Fruit fly (Drosophila melanogaster): ENCODE data around the gene CG17919.

CG17919 gene

dm6 chr3R:6368550-6369238, 24.9 kb downstream of the CG17919 start, which contains the start of gene CG10286 (continued):
- TF ChIP-seq Eip74EF (GFP tag; optimal IDR thresholded peaks at IDR 0.05) (no peak), sens (GFP tag) (peak; percentile 73), Rx (GFP tag; IDR thresholded peaks at IDR 0.05) (peak; percentile 31; the same call in 1 of the 2 replicates), CG18262 (tag; optimal IDR thresholded peaks at IDR 0.05) (peak; percentile 67), Oaz (GFP tag; IDR thresholded peaks at IDR 0.05) (peak; percentile 34; the same call in 1 of the 2 replicates), esg (GFP tag; conservative IDR thresholded peaks at IDR 0.05) (no peak), repo (GFP tag; optimal IDR thresholded peaks at IDR 0.05) (peak; percentile 26), bbx (GFP tag; IDR thresholded peaks at IDR 0.05; ENCODE audit: partially characterized antibody) (peak; percentile 87), HLH4C (GFP tag; IDR thresholded peaks at IDR 0.05; ENCODE audit: partially characterized antibody) (peak; percentile 70), so (GFP tag; IDR thresholded peaks at IDR 0.05) (0 out of 3 replicates have a peak, but pooled peaks have one; percentile 13), Poxn (GFP tag; IDR thresholded peaks at IDR 0.05) (no peak), her (GFP tag; optimal IDR thresholded peaks at IDR 0.05) (no peak), CG8388 (GFP tag; optimal IDR thresholded peaks at IDR 0.05) (peak; percentile 34), HHEX (GFP tag; optimal IDR thresholded peaks at IDR 0.05) (peak; percentile 9), CG12299 (tag; optimal IDR thresholded peaks at IDR 0.05) (peak; percentile 46), pho (GFP tag; optimal IDR thresholded peaks at IDR 0.05) (no peak), Bdp1 (GFP tag; optimal IDR thresholded peaks at IDR 0.05) (no peak), HLH3B (GFP tag; IDR thresholded peaks at IDR 0.05) (peak; percentile 17; the same call in 1 of the 2 replicates), ham (GFP tag; IDR thresholded peaks at IDR 0.05) (no peak), CHES-1-like (GFP tag; optimal IDR thresholded peaks at IDR 0.05) (peak; percentile 29), CG1233 (GFP tag; optimal IDR thresholded peaks at IDR 0.05) (peak; percentile 0), tgo (GFP tag; IDR thresholded peaks at IDR 0.05) (no peak; the same call in 1 of the 3 replicates), CG15514 (GFP tag; optimal IDR thresholded peaks at IDR 0.05) (peak; percentile 57), nerfin-2 (GFP tag; IDR thresholded peaks at IDR 0.05; ENCODE audit: partially characterized antibody) (peak; percentile 54; the same call in 1 of the 2 replicates), nau (GFP tag; optimal IDR thresholded peaks at IDR 0.05) (no peak), bsh (GFP tag; optimal IDR thresholded peaks at IDR 0.05) (peak in 1 of 2 experiments; percentile 24), ftz-f1 (GFP tag; optimal IDR thresholded peaks at IDR 0.05) (no peak), Dll (GFP tag; IDR thresholded peaks at IDR 0.05; ENCODE audit: partially characterized antibody) (peak; percentile 62; the same call in 3 of the 4 replicates), CG3847 (GFP tag; IDR thresholded peaks at IDR 0.05) (peak; percentile 29; the same call in 1 of the 2 replicates), bcd (GFP tag; optimal IDR thresholded peaks at IDR 0.05) (peak; percentile 19), CG15601 (tag; optimal IDR thresholded peaks at IDR 0.05) (peak; percentile 40), BtbVII (GFP tag; optimal IDR thresholded peaks at IDR 0.05) (no peak), phol (tag; optimal IDR thresholded peaks at IDR 0.05) (peak; percentile 30), YL-1 (GFP tag; optimal IDR thresholded peaks at IDR 0.05) (peak; percentile 70), CG14860 (GFP tag; IDR thresholded peaks at IDR 0.05; ENCODE audit: partially characterized antibody) (0 out of 3 replicates have a peak, but pooled peaks have one; percentile 54), Spps (tag; optimal IDR thresholded peaks at IDR 0.05) (peak; percentile 29), dysf (GFP tag; IDR thresholded peaks at IDR 0.05) (peak; percentile 20; the same call in 2 of the 3 replicates), vnd (GFP tag; IDR thresholded peaks at IDR 0.05; ENCODE audit: partially characterized antibody) (peak; percentile 63), CG7987 (GFP tag; optimal IDR thresholded peaks at IDR 0.05) (peak; percentile 54), fu2 (GFP tag; optimal IDR thresholded peaks at IDR 0.05) (no peak), lola (GFP tag; optimal IDR thresholded peaks at IDR 0.05) (no peak), CG4360 (GFP tag; IDR thresholded peaks at IDR 0.05) (no peak), CG17612 (GFP tag; IDR thresholded peaks at IDR 0.05) (no peak), ac (GFP tag; optimal IDR thresholded peaks at IDR 0.05) (no peak), trem (tag; optimal IDR thresholded peaks at IDR 0.05) (peak; percentile 87), Side (GFP tag; optimal IDR thresholded peaks at IDR 0.05) (no peak), zfh2 (GFP tag; optimal IDR thresholded peaks at IDR 0.05) (peak; percentile 8), Mad (GFP tag; optimal IDR thresholded peaks at IDR 0.05) (no peak)

All from whole organism, embryonic.